Fruit fly (Drosophila melanogaster): ENCODE results near the gene CG2889.

dm6 chrX:10464531-10464930 is 9.2 kb upstream of the CG2889 start:
- peak; percentile 87 for TF ChIP-seq Dfd (GFP tag; optimal IDR thresholded peaks at IDR 0.05)
- TF ChIP-seq psq (GFP tag; optimal IDR thresholded peaks at IDR 0.05): no peak
- no peak for TF ChIP-seq CG32264 (GFP tag; optimal IDR thresholded peaks at IDR 0.05)
